Worm (Caenorhabditis elegans) whole organism, young adult: ENCODE results near the gene C02H6.3.

ENCODE experiments used
- F37B4.10 ChIP-seq: fragments of 200-800 bp; sonication (Bioruptor generic); IDR thresholded peaks from 2 replicates; pipeline ENCODE4 v1.3.6; 2022; ENCODE audit warnings: missing genetic modification characterization, missing compliant biosample characterization
- F57A8.1 ChIP-seq: fragments of 200-800 bp; sonication (Bioruptor generic); optimal IDR thresholded peaks from 2 replicates; lab custom pipeline; 2018; ENCODE audit warnings: mild to moderate bottlenecking, missing genetic modification characterization, moderate library complexity, missing compliant biosample characterization
- ceh-58 ChIP-seq: fragments of 200-800 bp; sonication (Bioruptor generic); IDR thresholded peaks from 2 replicates; pipeline ENCODE4 v1.3.6; 2022; ENCODE audit warnings: missing genetic modification characterization, missing compliant biosample characterization
- lsl-1 ChIP-seq: fragments of 200-800 bp; sonication (Bioruptor generic); optimal IDR thresholded peaks from 2 replicates; lab custom pipeline; 2018; ENCODE audit warnings: mild to moderate bottlenecking, missing genetic modification characterization, moderate library complexity, missing compliant biosample characterization
- mel-28 ChIP-seq: sonication (generic microtip); optimal IDR thresholded peaks from 2 replicates; lab custom pipeline; 2016; ENCODE audit warnings: borderline replicate concordance, mild to moderate bottlenecking, missing genetic modification characterization, missing compliant biosample characterization

DNA sequence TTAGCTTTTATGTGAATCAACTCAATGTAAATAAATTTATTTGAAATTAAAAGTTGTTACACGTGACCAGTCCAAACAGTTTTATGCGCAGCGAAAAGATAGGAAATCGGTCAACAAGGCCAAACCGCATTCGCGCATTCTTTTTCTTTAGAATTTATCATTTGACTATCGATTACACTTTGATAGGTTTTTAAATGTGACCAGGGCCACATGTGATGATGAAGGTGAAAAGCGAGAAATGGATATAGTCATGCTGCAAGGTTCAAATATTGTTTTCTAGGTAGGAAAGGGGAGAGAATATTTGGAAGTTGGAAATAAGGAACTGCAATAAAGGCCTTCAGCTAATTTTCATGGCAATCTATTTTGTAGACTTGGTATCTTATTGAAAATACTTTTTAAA, 49.3 kb upstream of the C02H6.3 start:
- TF ChIP-seq F57A8.1 (GFP tag; lab: Kevin White, UChicago) (no peak), F37B4.10 (GFP tag; lab: Robert Waterston, UW) (no peak), ceh-58 (GFP tag; lab: Robert Waterston, UW) (no peak), mel-28 (tag; lab: Kevin White, UChicago) (no peak), lsl-1 (no peak)
